Fruit fly (Drosophila melanogaster) whole organism, embryonic: ENCODE results near the gene Fmr1.

Source experiments
- Adf1 ChIP-seq: fragments of 200-800 bp; sonication (Bioruptor generic); IDR thresholded peaks from 2 replicates; pipeline ENCODE4 v1.3.6; 2022; ENCODE audit warnings: missing biosample characterization, missing genetic modification characterization
- Blimp-1 ChIP-seq: fragments of 200-800 bp; sonication (Bioruptor generic); optimal IDR thresholded peaks from 3 replicates; lab custom pipeline; 2018; ENCODE audit warnings: missing biosample characterization, missing genetic modification characterization, mild to moderate bottlenecking, moderate library complexity, missing genetic modification reagents
- CG10209 ChIP-seq: fragments of 200-800 bp; sonication (Bioruptor generic); optimal IDR thresholded peaks from 3 replicates; lab custom pipeline; 2017; ENCODE audit warnings: missing biosample characterization, mild to moderate bottlenecking, missing genetic modification characterization, missing genetic modification reagents
- CG10543 ChIP-seq: fragments of 200-800 bp; sonication (Bioruptor generic); optimal IDR thresholded peaks from 3 replicates; lab custom pipeline; 2017; ENCODE audit warnings: missing biosample characterization, mild to moderate bottlenecking, missing genetic modification characterization, moderate library complexity
- CG11093 ChIP-seq: fragments of 200-800 bp; sonication (Bioruptor generic); IDR thresholded peaks from 3 replicates; pipeline ENCODE4 v1.3.6; 2022; ENCODE audit warnings: missing biosample characterization, missing genetic modification characterization
- CG12219 ChIP-seq: fragments of 200-800 bp; sonication (Bioruptor generic); optimal IDR thresholded peaks from 3 replicates; lab custom pipeline; 2018; ENCODE audit warnings: missing biosample characterization, mild to moderate bottlenecking, missing genetic modification characterization
- CG16813 ChIP-seq: fragments of 200-800 bp; sonication (Bioruptor generic); IDR thresholded peaks from 3 replicates; pipeline ENCODE4 v1.3.6; 2022; ENCODE audit warnings: missing biosample characterization, missing genetic modification characterization; ENCODE audit not compliant: partially characterized antibody
- CG18011 ChIP-seq: fragments of 200-800 bp; sonication (Bioruptor generic); optimal IDR thresholded peaks from 2 replicates; lab custom pipeline; 2017; ENCODE audit warnings: missing biosample characterization, missing genetic modification characterization, mild to moderate bottlenecking, moderate library complexity, missing genotype
- CG2120 ChIP-seq: fragments of 200-800 bp; sonication (Bioruptor generic); optimal IDR thresholded peaks from 3 replicates; lab custom pipeline; 2016; ENCODE audit warnings: missing biosample characterization, missing genetic modification characterization
- CG2678 ChIP-seq: fragments of 200-800 bp; sonication (Bioruptor generic); optimal IDR thresholded peaks from 3 replicates; lab custom pipeline; 2019; ENCODE audit warnings: missing biosample characterization, mild to moderate bottlenecking, missing genetic modification characterization, moderate library complexity
- CG32767 ChIP-seq: fragments of 200-800 bp; sonication (Bioruptor generic); IDR thresholded peaks from 2 replicates; pipeline ENCODE4 v1.3.6; 2022; ENCODE audit warnings: missing biosample characterization, missing genetic modification characterization
- CG4404 ChIP-seq: fragments of 200-800 bp; sonication (Bioruptor generic); IDR thresholded peaks from 2 replicates; pipeline ENCODE4 v1.3.6; 2022; ENCODE audit warnings: missing biosample characterization, missing genetic modification characterization
- CG6654 ChIP-seq: fragments of 200-800 bp; sonication (Bioruptor generic); optimal IDR thresholded peaks from 2 replicates; lab custom pipeline; 2017; ENCODE audit warnings: missing biosample characterization, mild to moderate bottlenecking, missing genetic modification characterization
- CG7556 ChIP-seq: fragments of 200-800 bp; sonication (Bioruptor generic); optimal IDR thresholded peaks from 2 replicates; lab custom pipeline; 2017; ENCODE audit warnings: missing biosample characterization, mild to moderate bottlenecking, missing genetic modification characterization
- CG9215 ChIP-seq: fragments of 200-800 bp; sonication (Bioruptor generic); IDR thresholded peaks from 2 replicates; pipeline ENCODE4 v1.3.6; 2022; ENCODE audit warnings: missing biosample characterization, missing genetic modification characterization
- CG9437 ChIP-seq: fragments of 200-800 bp; sonication (Bioruptor generic); optimal IDR thresholded peaks from 2 replicates; lab custom pipeline; 2018; ENCODE audit warnings: missing biosample characterization, mild to moderate bottlenecking, missing genetic modification characterization
- CG9609 ChIP-seq: fragments of 200-800 bp; sonication (Bioruptor generic); optimal IDR thresholded peaks from 3 replicates; lab custom pipeline; 2016; ENCODE audit warnings: missing biosample characterization, missing genetic modification characterization
- CG9932 ChIP-seq: fragments of 200-800 bp; sonication (Bioruptor generic); IDR thresholded peaks from 2 replicates; pipeline ENCODE4 v1.3.6; 2022; ENCODE audit warnings: missing biosample characterization, missing genetic modification characterization
- D ChIP-seq, 2 experiments: fragments of 200-800 bp in 1 of 2; fragments of >200 bp in 1 of 2; sonication (Bioruptor generic) in 1 of 2; optimal IDR thresholded peaks; 2 replicates in 1 of 2; 3 replicates in 1 of 2; lab custom pipeline; 2017; ENCODE audit warnings: mild to moderate bottlenecking in 1 of 2, missing biosample characterization in 1 of 2, missing genetic modification characterization in 1 of 2, missing genetic modification reagents in 1 of 2
- Dip2 ChIP-seq: fragments of 200-800 bp; sonication (Bioruptor generic); IDR thresholded peaks from 2 replicates; pipeline ENCODE4 v1.3.6; 2022; ENCODE audit warnings: missing biosample characterization, missing genetic modification characterization
- E2f1 ChIP-seq: fragments of 200-800 bp; sonication (Bioruptor generic); IDR thresholded peaks from 2 replicates; pipeline ENCODE4 v1.3.6; 2022; ENCODE audit warnings: missing biosample characterization, missing genetic modification characterization
- GATAe ChIP-seq: fragments of 200-800 bp; sonication (Bioruptor generic); conservative IDR thresholded peaks from 2 replicates; pipeline ENCODE4 v1.3.6; 2022; ENCODE audit warnings: missing biosample characterization, missing genetic modification characterization
- HHEX ChIP-seq: fragments of 200-800 bp; sonication (Bioruptor generic); optimal IDR thresholded peaks from 3 replicates; lab custom pipeline; 2017; ENCODE audit warnings: missing biosample characterization, mild to moderate bottlenecking, missing genetic modification characterization, missing genetic modification reagents
- Hand ChIP-seq: fragments of 200-800 bp; sonication (Bioruptor generic); optimal IDR thresholded peaks from 2 replicates; lab custom pipeline; 2017; ENCODE audit warnings: mild to moderate bottlenecking, missing biosample characterization, missing genetic modification reagents, missing genetic modification characterization
- Max ChIP-seq: fragments of 200-800 bp; sonication (Bioruptor generic); optimal IDR thresholded peaks from 2 replicates; lab custom pipeline; 2016; ENCODE audit warnings: missing biosample characterization, mild to moderate bottlenecking, missing genetic modification characterization
- NC2α ChIP-seq: fragments of 200-800 bp; sonication (Bioruptor generic); optimal IDR thresholded peaks from 2 replicates; lab custom pipeline; 2016; ENCODE audit warnings: missing biosample characterization, missing genetic modification characterization
- Optix ChIP-seq: fragments of 200-800 bp; sonication (Bioruptor generic); IDR thresholded peaks from 3 replicates; pipeline ENCODE4 v1.3.6; 2022; ENCODE audit warnings: missing biosample characterization, missing genetic modification characterization
- Pdp1 ChIP-seq, 2 experiments: fragments of 200-800 bp; sonication (Bioruptor generic); optimal IDR thresholded peaks; 3 replicates each; lab custom pipeline; 2016; ENCODE audit warnings: missing biosample characterization in 2 of 2, missing genetic modification characterization in 2 of 2, mild to moderate bottlenecking in 1 of 2, moderate library complexity in 1 of 2
- Sin3A ChIP-seq: fragments of >200 bp; optimal IDR thresholded peaks from 2 replicates; lab custom pipeline; 2018
- dysf ChIP-seq: fragments of 200-800 bp; sonication (Bioruptor generic); IDR thresholded peaks from 3 replicates; pipeline ENCODE4 v1.3.6; 2022; ENCODE audit warnings: missing biosample characterization, missing genetic modification characterization
- emc ChIP-seq: fragments of 200-800 bp; sonication (Bioruptor generic); optimal IDR thresholded peaks from 2 replicates; lab custom pipeline; 2016; ENCODE audit warnings: missing biosample characterization, missing genetic modification characterization
- exex ChIP-seq: fragments of 200-800 bp; sonication (Bioruptor generic); optimal IDR thresholded peaks from 4 replicates; lab custom pipeline; 2018; ENCODE audit warnings: missing biosample characterization, mild to moderate bottlenecking, missing genetic modification characterization, moderate library complexity
- fd3F ChIP-seq: fragments of 200-800 bp; sonication (Bioruptor generic); optimal IDR thresholded peaks from 2 replicates; lab custom pipeline; 2018; ENCODE audit warnings: missing biosample characterization, mild to moderate bottlenecking, missing genetic modification characterization, moderate library complexity
- gce ChIP-seq: fragments of 200-800 bp; sonication (Bioruptor generic); IDR thresholded peaks from 3 replicates; pipeline ENCODE4 v1.3.6; 2022; ENCODE audit warnings: missing biosample characterization, missing genetic modification characterization
- gcm2 ChIP-seq: fragments of 200-800 bp; sonication (Bioruptor generic); optimal IDR thresholded peaks from 2 replicates; lab custom pipeline; 2016; ENCODE audit warnings: missing biosample characterization, missing genetic modification characterization
- gfzf ChIP-seq: fragments of 200-800 bp; sonication (Bioruptor generic); optimal IDR thresholded peaks from 2 replicates; lab custom pipeline; 2016; ENCODE audit warnings: missing biosample characterization, mild to moderate bottlenecking, missing genetic modification characterization, moderate library complexity
- grn ChIP-seq: fragments of 200-800 bp; sonication (Bioruptor generic); optimal IDR thresholded peaks from 3 replicates; lab custom pipeline; 2017; ENCODE audit warnings: missing biosample characterization, missing genetic modification characterization
- hkb ChIP-seq, 2 experiments: fragments of 200-800 bp in 1 of 2; fragments of >200 bp in 1 of 2; sonication (Bioruptor generic) in 1 of 2; IDR thresholded peaks in 1 of 2; optimal IDR thresholded peaks in 1 of 2; 2 replicates each; pipeline versions ENCODE4 v1.3.6 to Lab custom; 2017 to 2022; ENCODE audit warnings: missing biosample characterization in 1 of 2, missing genetic modification characterization in 1 of 2
- klu ChIP-seq: fragments of 200-800 bp; sonication (Bioruptor generic); IDR thresholded peaks from 2 replicates; pipeline ENCODE4 v1.3.6; 2022; ENCODE audit warnings: missing biosample characterization, missing genetic modification characterization
- mirr ChIP-seq: fragments of 200-800 bp; sonication (Bioruptor generic); optimal IDR thresholded peaks from 3 replicates; lab custom pipeline; 2018; ENCODE audit warnings: missing biosample characterization, mild to moderate bottlenecking, missing genetic modification characterization
- scrt ChIP-seq: fragments of 200-800 bp; sonication (Bioruptor generic); optimal IDR thresholded peaks from 2 replicates; lab custom pipeline; 2018; ENCODE audit warnings: missing biosample characterization, mild to moderate bottlenecking, missing genetic modification characterization, moderate library complexity
- slou ChIP-seq: fragments of 200-800 bp; sonication (Bioruptor generic); optimal IDR thresholded peaks from 3 replicates; lab custom pipeline; 2016; ENCODE audit warnings: missing biosample characterization, missing genetic modification characterization
- sug ChIP-seq: fragments of 200-800 bp; optimal IDR thresholded peaks from 2 replicates; lab custom pipeline; 2019; ENCODE audit warnings: missing biosample characterization, mild to moderate bottlenecking, missing genetic modification characterization, moderate library complexity
- tgo ChIP-seq: fragments of 200-800 bp; sonication (Bioruptor generic); IDR thresholded peaks from 3 replicates; pipeline ENCODE4 v1.3.6; 2022; ENCODE audit warnings: missing biosample characterization, missing genetic modification characterization
- wor ChIP-seq: fragments of 200-800 bp; sonication (Bioruptor generic); IDR thresholded peaks from 2 replicates; pipeline ENCODE4 v1.3.6; 2022; ENCODE audit warnings: missing biosample characterization, missing genetic modification characterization
- zf30C ChIP-seq: fragments of 200-800 bp; sonication (Bioruptor generic); optimal IDR thresholded peaks from 3 replicates; lab custom pipeline; 2018; ENCODE audit warnings: missing biosample characterization, mild to moderate bottlenecking, missing genetic modification characterization

Gene Fmr1

dm6 chr3R:10055951-10056350 is 54.0 kb downstream of the Fmr1 start, which contains the start of gene Npc2d (continued):
- TF ChIP-seq D (optimal IDR thresholded peaks at IDR 0.05; lab: Kevin White, UChicago) (no peak), D (GFP tag; optimal IDR thresholded peaks at IDR 0.05; lab: Kevin White, UChicago) (no peak)

- TF ChIP-seq CG12219 (GFP tag; lab: Kevin White, UChicago) (no peak), fd3F (GFP tag; lab: Kevin White, UChicago) (no peak), klu (GFP tag; lab: Robert Waterston, UW) (no peak), Dip2 (GFP tag; lab: Robert Waterston, UW) (no peak), GATAe (GFP tag; lab: Robert Waterston, UW) (no peak), CG6654 (GFP tag; lab: Kevin White, UChicago) (no peak), Adf1 (no peak), hkb (optimal IDR thresholded peaks at IDR 0.05; lab: Kevin White, UChicago) (no peak), hkb (GFP tag; IDR thresholded peaks at IDR 0.05; lab: Robert Waterston, UW) (no peak), CG2120 (GFP tag; lab: Kevin White, UChicago) (peak; percentile 34), exex (tag; lab: Kevin White, UChicago) (peak; percentile 79), CG7556 (GFP tag; lab: Kevin White, UChicago) (peak; percentile 24), Blimp-1 (GFP tag; lab: Kevin White, UChicago) (no peak), sug (tag; lab: Kevin White, UChicago) (peak; percentile 30), zf30C (GFP tag; lab: Kevin White, UChicago) (no peak), mirr (GFP tag; lab: Kevin White, UChicago) (peak; percentile 82)
- TF ChIP-seq, all 482 proteins: peak for 5
These were observed 54.9 kb downstream of the Fmr1 start for dm6 chr3R:10055004-10055403.

dm6 chr3R:10054278-10054975 is 55.5 kb downstream of the Fmr1 start:
- peak; percentile 80 for TF ChIP-seq sug (tag; lab: Kevin White, UChicago)
- TF ChIP-seq gfzf (GFP tag; lab: Kevin White, UChicago), result no peak
- TF ChIP-seq CG9215 (GFP tag; lab: Robert Waterston, UW), result no peak
- no peak for TF ChIP-seq gce
- TF ChIP-seq slou (GFP tag; lab: Kevin White, UChicago), result no peak
- peak; percentile 11 for TF ChIP-seq HHEX (GFP tag; lab: Kevin White, UChicago)
- peak; percentile 77 for TF ChIP-seq grn (GFP tag; lab: Kevin White, UChicago)
- no peak for TF ChIP-seq NC2α
- no peak for TF ChIP-seq CG4404
- no peak for TF ChIP-seq Max (GFP tag; lab: Kevin White, UChicago)
- no peak for TF ChIP-seq CG9932 (GFP tag; lab: Robert Waterston, UW)
- no peak for TF ChIP-seq tgo (GFP tag; lab: Robert Waterston, UW)
- no peak for TF ChIP-seq E2f1 (GFP tag; lab: Robert Waterston, UW)
- no peak for TF ChIP-seq CG16813 (GFP tag; lab: Robert Waterston, UW)
- TF ChIP-seq Pdp1 (GFP tag; optimal IDR thresholded peaks at IDR 0.05; lab: Kevin White, UChicago), result no peak
- peak; percentile 14 for TF ChIP-seq CG10209
- no peak for TF ChIP-seq emc (GFP tag; lab: Kevin White, UChicago)
- peak; percentile 24 for TF ChIP-seq scrt (GFP tag; lab: Kevin White, UChicago)
- TF ChIP-seq gcm2 (GFP tag; lab: Kevin White, UChicago), result no peak
- TF ChIP-seq wor, result no peak
- TF ChIP-seq CG2678 (tag; lab: Kevin White, UChicago), result peak; percentile 62
- TF ChIP-seq Optix (GFP tag; lab: Robert Waterston, UW), result no peak
- TF ChIP-seq CG18011 (GFP tag; lab: Kevin White, UChicago), result no peak
- peak; percentile 28 for TF ChIP-seq CG10543 (GFP tag; lab: Kevin White, UChicago)
- no peak for TF ChIP-seq CG9609 (GFP tag; lab: Kevin White, UChicago)
- peak; percentile 62 for TF ChIP-seq CG2120 (GFP tag; lab: Kevin White, UChicago)
- TF ChIP-seq CG9437 (GFP tag; lab: Kevin White, UChicago), result peak; percentile 17
- TF ChIP-seq dysf (GFP tag; lab: Robert Waterston, UW), result no peak
- peak; percentile 32 for TF ChIP-seq Hand (GFP tag; lab: Kevin White, UChicago)
- TF ChIP-seq Sin3A (lab: Kevin White, UChicago), result no peak
- TF ChIP-seq CG11093 (GFP tag; lab: Robert Waterston, UW), result no peak
- no peak for TF ChIP-seq CG32767 (GFP tag; lab: Robert Waterston, UW)
